Worm (Caenorhabditis elegans) whole organism, L2 larva: ENCODE measurements around the gene F22B7.9.
A peak's percentile ranks its signal among the peaks of the same experiment; 100 is the strongest.

Experiments used
- Y55F3AM.14 ChIP-seq: fragments of 200-800 bp; sonication (Bioruptor generic); optimal IDR thresholded peaks from 2 replicates; lab custom pipeline; 2018; ENCODE audit warnings: mild to moderate bottlenecking, missing genetic modification characterization, missing compliant biosample characterization
- ZK546.5 ChIP-seq: sonication (generic microtip); optimal IDR thresholded peaks from 2 replicates; lab custom pipeline; 2017; ENCODE audit warnings: missing biosample characterization, missing genetic modification characterization
- alr-1 ChIP-seq: fragments of 150-350 bp; optimal IDR thresholded peaks from 2 replicates; lab custom pipeline; 2014; ENCODE audit warnings: missing biosample characterization, missing genetic modification characterization
- blmp-1 ChIP-seq: sonication (generic microtip); optimal IDR thresholded peaks from 2 replicates; lab custom pipeline; 2017; ENCODE audit warnings: missing genetic modification characterization, mild to moderate bottlenecking, missing compliant biosample characterization, antibody characterized with exemption, moderate library complexity; ENCODE audit not compliant: insufficient read depth
- ceh-16 ChIP-seq: fragments of 150-350 bp; optimal IDR thresholded peaks from 2 replicates; lab custom pipeline; 2014; ENCODE audit warnings: missing biosample characterization, missing genetic modification characterization
- crh-2 ChIP-seq: sonication (generic microtip); optimal IDR thresholded peaks from 2 replicates; lab custom pipeline; 2017; ENCODE audit warnings: missing biosample characterization, missing genetic modification characterization
- dmd-4 ChIP-seq: sonication (generic microtip); optimal IDR thresholded peaks from 2 replicates; lab custom pipeline; 2017; ENCODE audit warnings: missing biosample characterization, missing genetic modification characterization
- elt-1 ChIP-seq: fragments of 150-350 bp; optimal IDR thresholded peaks from 2 replicates; lab custom pipeline; 2014; ENCODE audit warnings: missing biosample characterization, missing genetic modification characterization
- elt-3 ChIP-seq: sonication (generic microtip); optimal IDR thresholded peaks from 2 replicates; lab custom pipeline; 2017; ENCODE audit warnings: missing biosample characterization, missing genetic modification characterization
- fos-1 ChIP-seq: fragments of 150-350 bp; optimal IDR thresholded peaks from 2 replicates; lab custom pipeline; 2014; ENCODE audit warnings: missing biosample characterization, missing genetic modification characterization
- gmeb-1 ChIP-seq: fragments of 150-350 bp; optimal IDR thresholded peaks from 2 replicates; lab custom pipeline; 2014; ENCODE audit warnings: missing biosample characterization, missing genetic modification characterization
- lin-11 ChIP-seq: fragments of 150-350 bp; sonication (generic microtip); optimal IDR thresholded peaks from 2 replicates; lab custom pipeline; 2014; ENCODE audit warnings: missing biosample characterization, missing genetic modification characterization, inconsistent platforms, mixed read lengths
- lin-13 ChIP-seq: fragments of 150-350 bp; optimal IDR thresholded peaks from 2 replicates; lab custom pipeline; 2014; ENCODE audit warnings: missing biosample characterization, missing genetic modification reagents, missing genetic modification characterization
- lin-39 ChIP-seq: fragments of 150-350 bp; optimal IDR thresholded peaks from 2 replicates; lab custom pipeline; 2014; ENCODE audit warnings: missing biosample characterization, missing genetic modification reagents, missing genetic modification characterization
- lsy-2 ChIP-seq, 2 experiments: fragments of 150-350 bp in 1 of 2; sonication (generic microtip) in 1 of 2; optimal IDR thresholded peaks; 2 replicates each; lab custom pipeline; 2014 to 2017; ENCODE audit warnings: missing biosample characterization in 2 of 2, missing genetic modification characterization in 2 of 2
- mab-5 ChIP-seq: fragments of 150-350 bp; optimal IDR thresholded peaks from 2 replicates; lab custom pipeline; 2014; ENCODE audit warnings: missing biosample characterization, missing genetic modification characterization
- mbf-1 ChIP-seq: sonication (generic microtip); optimal IDR thresholded peaks from 2 replicates; lab custom pipeline; 2017; ENCODE audit warnings: missing biosample characterization, missing genetic modification characterization
- mdl-1 ChIP-seq, 2 experiments: fragments of 150-350 bp in 1 of 2; sonication (generic microtip) in 1 of 2; optimal IDR thresholded peaks; 2 replicates each; lab custom pipeline; 2017; ENCODE audit warnings: missing biosample characterization in 2 of 2, missing genetic modification characterization in 2 of 2
- nhr-10 ChIP-seq: sonication (generic microtip); optimal IDR thresholded peaks from 2 replicates; lab custom pipeline; 2017; ENCODE audit warnings: missing biosample characterization, missing genetic modification characterization
- nhr-11 ChIP-seq: fragments of 150-350 bp; optimal IDR thresholded peaks from 2 replicates; lab custom pipeline; 2014; ENCODE audit warnings: missing biosample characterization, missing genetic modification characterization
- nhr-12 ChIP-seq: fragments of 150-350 bp; optimal IDR thresholded peaks from 2 replicates; lab custom pipeline; 2014; ENCODE audit warnings: missing biosample characterization, missing genetic modification characterization
- nhr-129 ChIP-seq: fragments of 150-350 bp; optimal IDR thresholded peaks from 2 replicates; lab custom pipeline; 2014; ENCODE audit warnings: missing biosample characterization, missing genetic modification characterization
- nhr-77 ChIP-seq: fragments of 150-350 bp; optimal IDR thresholded peaks from 2 replicates; lab custom pipeline; 2014; ENCODE audit warnings: missing biosample characterization, missing genetic modification characterization
- skn-1 ChIP-seq: sonication (generic microtip); optimal IDR thresholded peaks from 2 replicates; lab custom pipeline; 2017; ENCODE audit warnings: missing biosample characterization, missing genetic modification characterization
- sma-3 ChIP-seq: sonication (generic microtip); optimal IDR thresholded peaks from 2 replicates; lab custom pipeline; 2016; ENCODE audit warnings: missing genetic modification reagents, missing genetic modification characterization, missing compliant biosample characterization
- sma-9 ChIP-seq, 2 experiments: fragments of 150-350 bp in 1 of 2; sonication (generic microtip) in 1 of 2; optimal IDR thresholded peaks; 2 replicates each; lab custom pipeline; 2014 to 2016; ENCODE audit warnings: missing genetic modification characterization in 2 of 2, mild to moderate bottlenecking in 1 of 2, missing biosample characterization in 1 of 2, missing compliant biosample characterization in 1 of 2, missing genetic modification reagents in 1 of 2, moderate library complexity in 1 of 2
- unc-39 ChIP-seq: fragments of 150-350 bp; optimal IDR thresholded peaks from 2 replicates; lab custom pipeline; 2014; ENCODE audit warnings: missing biosample characterization, missing genetic modification characterization
- unc-55 ChIP-seq: fragments of 150-350 bp; sonication (generic microtip); optimal IDR thresholded peaks from 3 replicates; lab custom pipeline; 2014; ENCODE audit warnings: missing biosample characterization, missing genetic modification reagents, missing genetic modification characterization
- zag-1 ChIP-seq: fragments of 150-350 bp; optimal IDR thresholded peaks from 2 replicates; lab custom pipeline; 2014; ENCODE audit warnings: missing biosample characterization, missing genetic modification characterization
- ztf-11 ChIP-seq: sonication (generic microtip); optimal IDR thresholded peaks from 2 replicates; lab custom pipeline; 2017; ENCODE audit warnings: missing biosample characterization, missing genetic modification characterization
- ztf-4 ChIP-seq: fragments of 150-350 bp; optimal IDR thresholded peaks from 2 replicates; lab custom pipeline; 2014; ENCODE audit warnings: missing biosample characterization, missing genetic modification characterization

Gene F22B7.9

DNA sequence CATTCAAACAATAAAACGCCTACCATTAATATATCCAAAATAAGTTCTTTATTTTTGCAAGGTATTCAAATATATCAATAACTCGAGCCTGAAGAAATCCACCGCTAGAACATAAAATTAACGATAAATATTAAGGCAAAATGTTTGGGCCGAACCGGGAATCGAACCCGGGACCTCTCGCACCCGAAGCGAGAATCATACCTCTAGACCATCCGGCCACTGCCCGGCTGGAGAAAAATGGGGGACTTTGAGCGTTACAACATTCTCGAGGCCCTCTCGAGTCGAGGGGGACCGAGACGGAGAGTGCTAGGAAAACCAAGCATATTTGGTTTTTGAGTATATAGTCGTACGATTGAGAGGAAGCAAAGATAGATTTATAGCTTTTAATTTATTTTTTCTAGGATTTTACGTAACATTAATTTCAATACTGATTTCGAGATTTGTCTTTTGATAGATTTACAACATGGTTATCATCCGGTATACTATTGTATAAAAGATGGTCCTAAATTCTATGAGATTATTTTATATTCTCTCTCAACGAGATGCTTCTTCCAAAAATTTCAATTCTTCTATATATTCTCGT, 3.4 kb downstream of the F22B7.9 start, which contains the start of gene flp-23:
Gene flp-23, plus strand, starts transcription at position 533 of the 583 bp plus-strand sequence.
- TF ChIP-seq sma-3 (GFP tag; lab: Kevin White, UChicago): peak; percentile 10
- peak; percentile 43 for TF ChIP-seq lin-13
- peak; percentile 62 for TF ChIP-seq unc-55 (GFP tag; lab: Kevin White, UChicago)
- TF ChIP-seq nhr-129 (tag; lab: Kevin White, UChicago): peak; percentile 37
- TF ChIP-seq lsy-2 (tag; optimal IDR thresholded peaks at IDR 0.05; lab: Kevin White, UChicago): peak in 1 of 2 experiments; percentile 48
- TF ChIP-seq crh-2 (tag; lab: Kevin White, UChicago): no peak
- TF ChIP-seq ztf-4 (tag; lab: Kevin White, UChicago): no peak

DNA sequence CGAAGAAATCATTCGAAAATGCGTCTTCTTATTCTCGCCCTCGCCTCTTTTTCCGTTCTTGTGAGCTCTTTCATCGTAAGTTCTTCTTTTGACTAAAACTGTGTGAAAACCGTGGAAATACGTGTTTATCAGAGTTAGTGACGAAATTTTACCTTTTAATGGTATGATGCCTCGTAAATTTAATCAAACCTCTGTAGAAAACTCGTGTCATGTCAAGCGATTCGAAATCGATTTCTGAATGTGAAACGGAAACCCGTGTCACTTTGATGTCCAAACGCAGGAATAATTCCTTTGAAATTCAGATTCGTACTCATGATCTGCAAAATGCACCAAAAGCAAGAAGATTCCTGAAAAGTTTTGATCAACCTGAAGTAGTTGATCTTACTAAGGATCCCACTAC, 5.1 kb downstream of the F22B7.9 start, which contains the start of gene F22B7.3:
Gene F22B7.3, plus strand, starts transcription at position 301 of the 400 bp plus-strand sequence.
- TF ChIP-seq nhr-11 (tag; lab: Kevin White, UChicago) (no peak), mab-5 (tag; lab: Kevin White, UChicago) (no peak), skn-1 (tag; lab: Kevin White, UChicago) (no peak), lin-11 (tag; lab: Kevin White, UChicago) (no peak), Y55F3AM.14 (GFP tag; lab: Kevin White, UChicago) (no peak), nhr-77 (tag; lab: Kevin White, UChicago) (no peak), gmeb-1 (tag; lab: Kevin White, UChicago) (no peak), dmd-4 (tag; lab: Kevin White, UChicago) (no peak), sma-9 (GFP tag; optimal IDR thresholded peaks at IDR 0.05; lab: Kevin White, UChicago) (no peak), sma-9 (tag; optimal IDR thresholded peaks at IDR 0.05; lab: Kevin White, UChicago) (no peak), fos-1 (no peak), nhr-10 (tag; lab: Kevin White, UChicago) (no peak), lin-39 (tag; lab: Kevin White, UChicago) (no peak), zag-1 (tag; lab: Kevin White, UChicago) (no peak), ztf-11 (tag; lab: Kevin White, UChicago) (no peak), elt-3 (tag; lab: Kevin White, UChicago) (no peak)

DNA sequence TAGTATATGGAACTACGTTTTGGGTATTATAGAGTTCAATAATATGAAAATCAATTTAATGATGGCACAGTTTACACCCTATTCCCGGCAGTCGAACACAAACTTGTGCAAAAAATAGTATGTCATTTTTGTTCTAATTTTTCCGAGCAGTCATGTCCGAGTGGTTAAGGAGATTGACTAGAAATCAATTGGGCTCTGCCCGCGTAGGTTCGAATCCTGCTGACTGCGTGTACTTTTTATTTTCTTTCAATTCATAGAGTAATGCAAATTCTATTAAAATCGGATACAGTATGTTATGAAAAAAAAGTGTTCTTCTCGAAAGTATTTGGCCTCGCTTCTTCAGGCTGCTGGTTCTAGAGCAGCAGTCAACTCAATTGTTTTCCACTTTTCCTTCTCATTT, 7.7 kb downstream of the F22B7.9 start:
- TF ChIP-seq sma-9 (GFP tag; optimal IDR thresholded peaks at IDR 0.05; lab: Kevin White, UChicago): peak; percentile 9
- no peak for TF ChIP-seq sma-9 (tag; optimal IDR thresholded peaks at IDR 0.05; lab: Kevin White, UChicago)
- no peak for TF ChIP-seq unc-55 (GFP tag; lab: Kevin White, UChicago)
- no peak for TF ChIP-seq unc-39 (tag; lab: Kevin White, UChicago)
- no peak for TF ChIP-seq Y55F3AM.14 (GFP tag; lab: Kevin White, UChicago)
- TF ChIP-seq fos-1: peak; percentile 32
- TF ChIP-seq, all 48 proteins: peak for 2

DNA sequence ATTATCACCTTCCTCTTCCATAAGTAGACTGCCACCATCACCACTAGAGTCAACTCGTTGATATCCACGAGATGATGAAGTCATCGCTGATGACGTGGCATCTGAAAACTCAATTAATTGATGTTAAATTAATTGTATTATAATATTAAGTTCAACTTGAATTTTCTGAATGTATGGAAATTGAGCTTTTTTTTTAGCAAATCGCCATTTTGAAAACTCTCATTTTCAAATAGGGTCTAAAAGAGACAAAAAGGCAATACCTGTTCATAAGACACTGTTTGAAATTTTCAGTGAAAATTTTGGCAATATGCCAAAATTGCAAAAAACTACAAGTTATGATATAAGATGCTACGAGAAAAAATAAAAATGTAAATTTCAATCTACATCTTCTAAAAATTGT, 10.1 kb downstream of the F22B7.9 start, which contains the start of gene twk-7:
Gene twk-7, minus strand, starts transcription at position 101 of the 400 bp plus-strand sequence.
- TF ChIP-seq zag-1 (tag; lab: Kevin White, UChicago): no peak
- no peak for TF ChIP-seq ceh-16
- no peak for TF ChIP-seq ztf-4 (tag; lab: Kevin White, UChicago)
- TF ChIP-seq lin-39 (tag; lab: Kevin White, UChicago): no peak
- no peak for TF ChIP-seq alr-1 (tag; lab: Kevin White, UChicago)
- TF ChIP-seq elt-3 (tag; lab: Kevin White, UChicago): no peak
- TF ChIP-seq mbf-1 (tag; lab: Kevin White, UChicago): no peak
- no peak for TF ChIP-seq ZK546.5 (tag; lab: Kevin White, UChicago)
- TF ChIP-seq nhr-11 (tag; lab: Kevin White, UChicago): no peak
- no peak for TF ChIP-seq nhr-129 (tag; lab: Kevin White, UChicago)
- TF ChIP-seq nhr-12 (tag; lab: Kevin White, UChicago): no peak
- no peak for TF ChIP-seq elt-1 (tag; lab: Kevin White, UChicago)
- TF ChIP-seq ztf-11 (tag; lab: Kevin White, UChicago): no peak
- TF ChIP-seq lin-13: no peak
- no peak for TF ChIP-seq mdl-1 (tag; optimal IDR thresholded peaks at IDR 0.05; lab: Kevin White, UChicago)
- TF ChIP-seq blmp-1 (tag; lab: Kevin White, UChicago): no peak
